Worm (Caenorhabditis elegans) whole organism, L3 larva: ENCODE measurements around the gene col-96.

Source experiments
- ceh-82 ChIP-seq: fragments of 150-350 bp; optimal IDR thresholded peaks from 2 replicates; lab custom pipeline; 2014; ENCODE audit warnings: missing biosample characterization, missing genetic modification characterization
- fkh-10 ChIP-seq: sonication (generic microtip); optimal IDR thresholded peaks from 2 replicates; lab custom pipeline; 2017; ENCODE audit warnings: missing biosample characterization, missing genetic modification reagents, missing genetic modification characterization
- fos-1 ChIP-seq: fragments of 150-350 bp; optimal IDR thresholded peaks from 2 replicates; lab custom pipeline; 2014; ENCODE audit warnings: missing biosample characterization, missing genetic modification characterization
- lin-15B ChIP-seq: fragments of 150-350 bp; optimal IDR thresholded peaks from 2 replicates; lab custom pipeline; 2014; ENCODE audit warnings: missing biosample characterization, missing genetic modification characterization
- nhr-11 ChIP-seq: fragments of 150-350 bp; optimal IDR thresholded peaks from 2 replicates; lab custom pipeline; 2014; ENCODE audit warnings: missing biosample characterization, missing genetic modification characterization
- nhr-77 ChIP-seq: fragments of 150-350 bp; optimal IDR thresholded peaks from 2 replicates; lab custom pipeline; 2014; ENCODE audit warnings: missing biosample characterization, missing genetic modification characterization
- unc-62 ChIP-seq: fragments of 150-350 bp; sonication (generic microtip); optimal IDR thresholded peaks from 4 replicates; lab custom pipeline; 2014; ENCODE audit warnings: missing biosample characterization, missing genetic modification reagents, missing genetic modification characterization
- zag-1 ChIP-seq: fragments of 150-350 bp; optimal IDR thresholded peaks from 2 replicates; lab custom pipeline; 2014; ENCODE audit warnings: missing biosample characterization, missing genetic modification characterization
- ztf-11 ChIP-seq: fragments of 150-350 bp; optimal IDR thresholded peaks from 2 replicates; lab custom pipeline; 2014; ENCODE audit warnings: missing biosample characterization, missing genetic modification characterization
- ztf-4 ChIP-seq: fragments of 150-350 bp; optimal IDR thresholded peaks from 2 replicates; lab custom pipeline; 2014; ENCODE audit warnings: missing biosample characterization, missing genetic modification characterization

DNA sequence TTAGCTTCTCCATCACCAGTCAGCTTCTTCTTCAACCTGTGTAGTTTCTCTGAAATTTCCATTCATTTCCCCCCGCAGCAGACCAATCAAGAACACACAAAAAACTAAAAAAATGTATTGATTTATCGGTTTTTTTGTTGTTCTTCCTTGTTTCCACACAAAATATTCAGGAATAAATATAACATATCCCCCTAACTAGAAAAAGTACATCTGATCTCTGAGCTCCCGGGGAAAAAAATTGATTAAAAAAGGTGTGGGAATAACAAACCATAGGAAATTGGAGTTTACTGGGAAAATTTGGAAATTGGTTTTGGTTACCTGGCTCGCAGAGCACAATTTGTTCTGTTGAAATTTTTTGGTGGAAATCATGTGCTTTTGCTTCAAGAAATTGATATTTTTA is 11.6 kb downstream of the col-96 start, which contains the start of gene Y41C4A.22:
- TF ChIP-seq ztf-4 (no peak), fkh-10 (GFP tag; lab: Kevin White, UChicago) (no peak), nhr-77 (tag; lab: Kevin White, UChicago) (no peak), ztf-11 (no peak), nhr-11 (no peak), zag-1 (tag; lab: Kevin White, UChicago) (no peak), unc-62 (GFP tag; lab: Kevin White, UChicago) (no peak), lin-15B (tag; lab: Kevin White, UChicago) (no peak), fos-1 (tag; lab: Kevin White, UChicago) (no peak), ceh-82 (tag; lab: Kevin White, UChicago) (no peak)
